Worm (Caenorhabditis elegans): Measurements from ENCODE around the gene T05C1.5.

Gene T05C1.5

DNA sequence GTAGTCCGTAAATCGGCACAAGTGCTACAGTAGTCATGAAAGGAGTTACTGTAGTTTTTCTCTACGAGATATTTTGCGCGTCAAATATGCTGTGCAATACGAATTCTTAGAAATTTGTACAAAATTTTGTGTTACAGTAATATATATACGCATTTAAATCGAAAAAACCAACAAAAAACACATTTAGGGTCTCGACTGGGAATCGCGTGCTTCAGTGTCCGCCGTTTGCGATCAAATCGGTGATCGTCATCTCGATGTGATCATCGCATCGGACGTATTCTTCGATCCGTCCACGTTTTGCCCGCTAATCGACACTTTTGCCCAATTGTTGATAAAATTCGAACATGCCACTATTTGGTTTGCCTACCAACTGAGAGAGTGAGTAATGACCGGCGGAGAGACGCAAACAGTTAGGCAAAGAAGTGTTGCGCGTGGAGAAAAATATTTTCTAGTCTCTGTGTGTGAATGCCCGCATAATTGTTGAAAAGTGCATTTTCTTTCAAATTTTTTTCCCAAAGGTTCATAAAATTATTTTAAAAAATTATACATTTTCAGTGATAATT is 21.7 kb downstream of the T05C1.5 start:
- TF ChIP-seq daf-16 (GFP tag; optimal IDR thresholded peaks at IDR 0.05) (no peak), daf-16 (tag; optimal IDR thresholded peaks at IDR 0.05) (peak; percentile 57), attf-4 (tag; optimal IDR thresholded peaks at IDR 0.05) (no peak), zip-2 (tag; optimal IDR thresholded peaks at IDR 0.05) (no peak), madf-9 (GFP tag; conservative IDR thresholded peaks at IDR 0.05) (no peak), daf-19 (GFP tag; conservative IDR thresholded peaks at IDR 0.05) (no peak), duxl-1 (tag; optimal IDR thresholded peaks at IDR 0.05; ENCODE audit: poor library complexity) (no peak), unc-130 (GFP tag; optimal IDR thresholded peaks at IDR 0.05) (no peak), ztf-11 (tag; optimal IDR thresholded peaks at IDR 0.05) (no peak), Y48G9A.11 (GFP tag; IDR thresholded peaks at IDR 0.05) (no peak), dpl-1 (GFP tag; optimal IDR thresholded peaks at IDR 0.05) (no peak), madf-5 (GFP tag; IDR thresholded peaks at IDR 0.05) (no peak), ceh-62 (tag; optimal IDR thresholded peaks at IDR 0.05) (no peak), pha-4 (GFP tag; IDR thresholded peaks at IDR 0.05) (no peak), pha-4 (tag; optimal IDR thresholded peaks at IDR 0.05) (no peak), nhr-28 (tag; optimal IDR thresholded peaks at IDR 0.05) (peak; percentile 88), zfp-2 (tag; optimal IDR thresholded peaks at IDR 0.05) (no peak), fkh-10 (GFP tag; optimal IDR thresholded peaks at IDR 0.05) (no peak), nhr-10 (tag; optimal IDR thresholded peaks at IDR 0.05) (no peak), lim-7 (GFP tag; IDR thresholded peaks at IDR 0.05) (no peak), egl-43 (GFP tag; IDR thresholded peaks at IDR 0.05) (no peak), nhr-25 (tag; optimal IDR thresholded peaks at IDR 0.05; ENCODE audit: borderline replicate concordance, insufficient read depth) (no peak), snpc-4 (tag; optimal IDR thresholded peaks at IDR 0.05) (no peak), lin-39 (tag; optimal IDR thresholded peaks at IDR 0.05) (no peak), daf-8 (GFP tag; IDR thresholded peaks at IDR 0.05) (no peak), hlh-30 (tag; optimal IDR thresholded peaks at IDR 0.05; ENCODE audit: insufficient read depth) (peak; percentile 23), mxl-2 (GFP tag; conservative IDR thresholded peaks at IDR 0.05) (no peak), F37D6.2 (tag; optimal IDR thresholded peaks at IDR 0.05) (no peak), mdl-1 (tag; optimal IDR thresholded peaks at IDR 0.05) (peak in 1 of 2 experiments; percentile 9), tra-1 (GFP tag; IDR thresholded peaks at IDR 0.05) (no peak), dmd-9 (GFP tag; IDR thresholded peaks at IDR 0.05) (no peak), Y5F2A.4 (GFP tag; optimal IDR thresholded peaks at IDR 0.05) (no peak), mes-2 (tag; optimal IDR thresholded peaks at IDR 0.05; ENCODE audit: poor library complexity, severe bottlenecking) (peak; percentile 31), ceh-44 (GFP tag; IDR thresholded peaks at IDR 0.05) (no peak), saeg-2 (GFP tag; IDR thresholded peaks at IDR 0.05) (no peak), Y75B8A.6 (GFP tag; IDR thresholded peaks at IDR 0.05) (no peak), lin-29 (GFP tag; IDR thresholded peaks at IDR 0.05) (no peak), vab-7 (GFP tag; IDR thresholded peaks at IDR 0.05) (no peak), zag-1 (tag; optimal IDR thresholded peaks at IDR 0.05) (no peak), nhr-76 (tag; optimal IDR thresholded peaks at IDR 0.05) (no peak), nhr-42 (GFP tag; IDR thresholded peaks at IDR 0.05) (no peak), dmd-6 (GFP tag; IDR thresholded peaks at IDR 0.05) (peak; percentile 54; the same call in 1 of the 2 replicates), T20F7.1 (GFP tag; optimal IDR thresholded peaks at IDR 0.05) (no peak), daf-12 (tag; optimal IDR thresholded peaks at IDR 0.05) (no peak), lin-1 (GFP tag; IDR thresholded peaks at IDR 0.05) (no peak), hlh-11 (tag; optimal IDR thresholded peaks at IDR 0.05) (peak; percentile 53), ceh-20 (GFP tag; IDR thresholded peaks at IDR 0.05) (no peak), mdt-29 (GFP tag; IDR thresholded peaks at IDR 0.05) (no peak), nhr-77 (tag; optimal IDR thresholded peaks at IDR 0.05) (no peak), unc-39 (tag; optimal IDR thresholded peaks at IDR 0.05) (no peak), ceh-82 (tag; optimal IDR thresholded peaks at IDR 0.05) (no peak), R02D3.7 (tag; optimal IDR thresholded peaks at IDR 0.05) (no peak)

Data from whole organism, L4 larva.